Worm (Caenorhabditis elegans) whole organism, late embryonic: ENCODE data around the gene nlp-35.

Experiments used
- ama-1 ChIP-seq: fragments of 150-350 bp; optimal IDR thresholded peaks from 2 replicates; lab custom pipeline; 2014
- ceh-22 ChIP-seq: sonication (generic microtip); optimal IDR thresholded peaks from 2 replicates; lab custom pipeline; 2017; ENCODE audit warnings: missing biosample characterization, missing genetic modification characterization
- dve-1 ChIP-seq: sonication (generic microtip); optimal IDR thresholded peaks from 2 replicates; lab custom pipeline; 2017; ENCODE audit warnings: antibody characterized with exemption, mild to moderate bottlenecking, missing genetic modification characterization, missing compliant biosample characterization
- ets-4 ChIP-seq: sonication (generic microtip); optimal IDR thresholded peaks from 2 replicates; lab custom pipeline; 2016; ENCODE audit warnings: missing genetic modification characterization, missing compliant biosample characterization
- fax-1 ChIP-seq: sonication (generic microtip); optimal IDR thresholded peaks from 2 replicates; lab custom pipeline; 2016; ENCODE audit warnings: missing genotype, missing genetic modification characterization, missing compliant biosample characterization
- fkh-10 ChIP-seq: fragments of 150-350 bp; optimal IDR thresholded peaks from 2 replicates; lab custom pipeline; 2014; ENCODE audit warnings: missing biosample characterization, missing genetic modification reagents, missing genetic modification characterization
- lim-6 ChIP-seq: sonication (generic microtip); optimal IDR thresholded peaks from 2 replicates; lab custom pipeline; 2016; ENCODE audit warnings: missing genetic modification characterization, missing compliant biosample characterization
- nhr-11 ChIP-seq: fragments of 150-350 bp; optimal IDR thresholded peaks from 2 replicates; lab custom pipeline; 2014; ENCODE audit warnings: missing biosample characterization, missing genetic modification characterization
- pag-3 ChIP-seq: sonication (generic microtip); optimal IDR thresholded peaks from 2 replicates; lab custom pipeline; 2016; ENCODE audit warnings: missing compliant biosample characterization, missing genetic modification characterization, borderline replicate concordance
- pha-4 ChIP-seq: fragments of 150-350 bp; optimal IDR thresholded peaks from 2 replicates; lab custom pipeline; 2018; ENCODE audit warnings: missing biosample characterization, missing genetic modification reagents, missing genetic modification characterization
- sox-4 ChIP-seq: sonication (generic microtip); optimal IDR thresholded peaks from 2 replicates; lab custom pipeline; 2017; ENCODE audit warnings: mild to moderate bottlenecking, missing genetic modification characterization, inconsistent platforms, missing compliant biosample characterization
- unc-86 ChIP-seq: sonication (generic microtip); optimal IDR thresholded peaks from 2 replicates; lab custom pipeline; 2016; ENCODE audit warnings: missing genetic modification characterization, missing compliant biosample characterization

DNA sequence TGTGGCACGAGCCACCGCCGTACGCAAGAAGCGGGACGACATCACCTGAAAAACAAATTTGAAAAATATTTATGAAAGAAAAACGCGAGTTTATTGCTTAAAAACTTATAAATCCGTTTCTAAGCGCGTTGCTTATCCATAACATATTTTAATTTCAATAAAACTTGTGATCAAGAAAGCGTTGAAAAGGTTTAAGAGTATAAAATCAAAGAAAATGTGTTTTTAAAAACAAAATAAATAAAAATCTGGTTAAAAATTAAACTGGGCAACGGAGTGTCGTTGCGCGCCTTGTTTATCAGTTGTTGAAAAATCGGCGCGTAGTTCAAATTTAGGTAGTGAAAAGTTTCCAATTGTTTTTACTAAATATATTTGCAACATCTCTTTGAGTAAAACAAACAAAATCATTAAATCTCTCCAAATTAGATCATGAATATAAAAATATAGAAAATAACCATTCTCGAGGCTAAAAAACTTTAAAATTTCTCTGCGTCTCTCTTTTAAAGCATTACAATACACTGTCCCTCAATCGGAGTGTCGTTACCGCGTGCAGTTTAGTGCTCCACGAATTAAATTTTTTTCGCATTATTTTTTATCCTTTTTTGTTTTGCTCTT lies 6.2 kb upstream of the nlp-35 start, which contains the start of gene ndua-5:
- TF ChIP-seq lim-6 (tag; lab: Kevin White, UChicago), result no peak
- no peak for TF ChIP-seq unc-86 (tag; lab: Kevin White, UChicago)
- TF ChIP-seq sox-4 (tag; lab: Kevin White, UChicago), result no peak
- TF ChIP-seq dve-1 (tag; lab: Kevin White, UChicago), result no peak
- no peak for TF ChIP-seq pha-4 (tag; lab: Kevin White, UChicago)
- no peak for TF ChIP-seq fax-1 (tag; lab: Kevin White, UChicago)
- no peak for TF ChIP-seq ceh-22 (tag; lab: Kevin White, UChicago)
- no peak for TF ChIP-seq ets-4 (tag; lab: Kevin White, UChicago)
- TF ChIP-seq nhr-11 (tag; lab: Kevin White, UChicago), result no peak
- no peak for TF ChIP-seq pag-3 (tag; lab: Kevin White, UChicago)
- TF ChIP-seq fkh-10 (GFP tag; lab: Kevin White, UChicago), result no peak
- TF ChIP-seq ama-1, result no peak
